Fruit fly (Drosophila melanogaster) whole organism, embryonic: ENCODE results near the gene CG15741.

Source experiments
- Antp ChIP-seq: fragments of 200-800 bp; sonication (Bioruptor generic); optimal IDR thresholded peaks from 3 replicates; lab custom pipeline; 2016; ENCODE audit warnings: missing biosample characterization, missing genetic modification characterization
- B-H1 ChIP-seq: fragments of 200-800 bp; sonication (Bioruptor generic); IDR thresholded peaks from 3 replicates; pipeline ENCODE4 v1.3.6; 2022; ENCODE audit warnings: missing biosample characterization, missing genetic modification characterization
- CG1024 ChIP-seq: fragments of 200-800 bp; sonication (Bioruptor generic); IDR thresholded peaks from 2 replicates; pipeline ENCODE4 v1.3.6; 2022; ENCODE audit warnings: missing biosample characterization, missing genetic modification characterization
- CG10654 ChIP-seq: fragments of 200-800 bp; sonication (Bioruptor generic); optimal IDR thresholded peaks from 2 replicates; lab custom pipeline; 2016; ENCODE audit warnings: missing biosample characterization, missing genetic modification characterization
- CG11398 ChIP-seq: fragments of 200-800 bp; sonication (Bioruptor generic); optimal IDR thresholded peaks from 2 replicates; lab custom pipeline; 2016; ENCODE audit warnings: missing biosample characterization, missing genetic modification characterization
- CG12071 ChIP-seq: fragments of 200-800 bp; sonication (Bioruptor generic); optimal IDR thresholded peaks from 3 replicates; lab custom pipeline; 2018; ENCODE audit warnings: missing biosample characterization, mild to moderate bottlenecking, missing genetic modification characterization
- CG12659 ChIP-seq: fragments of 200-800 bp; sonication (Bioruptor generic); optimal IDR thresholded peaks from 3 replicates; lab custom pipeline; 2017; ENCODE audit warnings: mild to moderate bottlenecking, missing biosample characterization, missing genetic modification reagents, missing genetic modification characterization
- CG14667 ChIP-seq: fragments of 200-800 bp; sonication (Bioruptor generic); IDR thresholded peaks from 2 replicates; pipeline ENCODE4 v1.3.6; 2022; ENCODE audit warnings: missing biosample characterization, missing genetic modification characterization
- CG14965 ChIP-seq: fragments of 200-800 bp; sonication (Bioruptor generic); optimal IDR thresholded peaks from 2 replicates; lab custom pipeline; 2016; ENCODE audit warnings: missing biosample characterization, missing genetic modification characterization, borderline replicate concordance
- CG17186 ChIP-seq: fragments of 200-800 bp; sonication (Bioruptor generic); optimal IDR thresholded peaks from 3 replicates; lab custom pipeline; 2017; ENCODE audit warnings: missing biosample characterization, missing genetic modification reagents, missing genetic modification characterization
- CG17912 ChIP-seq: fragments of 200-800 bp; sonication (Bioruptor generic); optimal IDR thresholded peaks from 2 replicates; lab custom pipeline; 2018; ENCODE audit warnings: missing biosample characterization, mild to moderate bottlenecking, missing genetic modification characterization
- CG31224 ChIP-seq: fragments of 200-800 bp; sonication (Bioruptor generic); IDR thresholded peaks from 2 replicates; pipeline ENCODE4 v1.3.6; 2022; ENCODE audit warnings: missing biosample characterization, missing genetic modification characterization
- CG4617 ChIP-seq: fragments of 200-800 bp; sonication (Bioruptor generic); optimal IDR thresholded peaks from 3 replicates; lab custom pipeline; 2016; ENCODE audit warnings: missing biosample characterization, missing genetic modification characterization, borderline replicate concordance
- CG8388 ChIP-seq: fragments of 200-800 bp; sonication (Bioruptor generic); optimal IDR thresholded peaks from 2 replicates; lab custom pipeline; 2019; ENCODE audit warnings: missing biosample characterization, mild to moderate bottlenecking, missing genetic modification characterization, moderate library complexity
- CG9817 ChIP-seq: fragments of 200-800 bp; sonication (Bioruptor generic); optimal IDR thresholded peaks from 2 replicates; lab custom pipeline; 2018; ENCODE audit warnings: missing biosample characterization, mild to moderate bottlenecking, missing genetic modification characterization, moderate library complexity
- Drgx ChIP-seq: fragments of 200-800 bp; sonication (Bioruptor generic); IDR thresholded peaks from 2 replicates; pipeline ENCODE4 v1.3.6; 2022; ENCODE audit warnings: missing biosample characterization, missing genetic modification characterization
- E2f1 ChIP-seq: fragments of 200-800 bp; sonication (Bioruptor generic); IDR thresholded peaks from 2 replicates; pipeline ENCODE4 v1.3.6; 2022; ENCODE audit warnings: missing biosample characterization, missing genetic modification characterization
- GATAe ChIP-seq: fragments of 200-800 bp; sonication (Bioruptor generic); conservative IDR thresholded peaks from 2 replicates; pipeline ENCODE4 v1.3.6; 2022; ENCODE audit warnings: missing biosample characterization, missing genetic modification characterization
- Hr3 ChIP-seq: fragments of 200-800 bp; sonication (Bioruptor generic); optimal IDR thresholded peaks from 3 replicates; lab custom pipeline; 2016; ENCODE audit warnings: missing biosample characterization, missing genetic modification characterization
- Lpt ChIP-seq: fragments of >200 bp; optimal IDR thresholded peaks from 2 replicates; lab custom pipeline; 2018; ENCODE audit warnings: missing biosample characterization, missing genetic modification characterization
- MTF-1 ChIP-seq: fragments of 200-800 bp; sonication (Bioruptor generic); optimal IDR thresholded peaks from 2 replicates; lab custom pipeline; 2018; ENCODE audit warnings: missing biosample characterization, mild to moderate bottlenecking, missing genetic modification characterization, borderline replicate concordance
- Meics ChIP-seq: fragments of 200-800 bp; sonication (Bioruptor generic); optimal IDR thresholded peaks from 2 replicates; lab custom pipeline; 2017; ENCODE audit warnings: missing biosample characterization, mild to moderate bottlenecking, missing genetic modification characterization
- Myb ChIP-seq: fragments of 200-800 bp; sonication (Bioruptor generic); optimal IDR thresholded peaks from 2 replicates; lab custom pipeline; 2016; ENCODE audit warnings: missing biosample characterization, missing genetic modification characterization
- NC2β ChIP-seq: fragments of 200-800 bp; sonication (Bioruptor generic); optimal IDR thresholded peaks from 2 replicates; lab custom pipeline; 2016; ENCODE audit warnings: missing biosample characterization, missing genetic modification characterization
- Neu2 ChIP-seq: fragments of 200-800 bp; sonication (Bioruptor generic); optimal IDR thresholded peaks from 3 replicates; lab custom pipeline; 2016; ENCODE audit warnings: missing biosample characterization, missing genetic modification characterization, borderline replicate concordance
- Pdp1 ChIP-seq, 2 experiments: fragments of 200-800 bp; sonication (Bioruptor generic); optimal IDR thresholded peaks; 3 replicates each; lab custom pipeline; 2016; ENCODE audit warnings: missing biosample characterization in 2 of 2, missing genetic modification characterization in 2 of 2, mild to moderate bottlenecking in 1 of 2, moderate library complexity in 1 of 2
- Scr ChIP-seq: fragments of 200-800 bp; sonication (Bioruptor generic); IDR thresholded peaks from 2 replicates; pipeline ENCODE4 v1.3.6; 2022; ENCODE audit warnings: missing biosample characterization, missing genetic modification characterization; ENCODE audit not compliant: partially characterized antibody
- ab ChIP-seq: fragments of 200-800 bp; sonication (Bioruptor generic); optimal IDR thresholded peaks from 2 replicates; lab custom pipeline; 2016; ENCODE audit warnings: missing biosample characterization, missing genetic modification characterization
- abd-A ChIP-seq: fragments of 200-800 bp; sonication (Bioruptor generic); optimal IDR thresholded peaks from 3 replicates; lab custom pipeline; 2019; ENCODE audit warnings: missing biosample characterization, mild to moderate bottlenecking, missing genetic modification characterization, moderate library complexity
- ap ChIP-seq: fragments of 200-800 bp; sonication (Bioruptor generic); IDR thresholded peaks from 2 replicates; pipeline ENCODE4 v1.3.6; 2022; ENCODE audit warnings: missing biosample characterization, missing genetic modification characterization
- cato ChIP-seq: fragments of 200-800 bp; sonication (Bioruptor generic); optimal IDR thresholded peaks from 2 replicates; lab custom pipeline; 2016; ENCODE audit warnings: missing biosample characterization, missing genetic modification characterization, borderline replicate concordance
- chinmo ChIP-seq: fragments of 200-800 bp; sonication (Bioruptor generic); IDR thresholded peaks from 4 replicates; pipeline ENCODE4 v1.3.6; 2022; ENCODE audit warnings: missing biosample characterization, missing genetic modification characterization; ENCODE audit not compliant: partially characterized antibody
- crc ChIP-seq: fragments of 200-800 bp; sonication (Bioruptor generic); optimal IDR thresholded peaks from 2 replicates; lab custom pipeline; 2016; ENCODE audit warnings: missing biosample characterization, missing genetic modification characterization
- gfzf ChIP-seq: fragments of 200-800 bp; sonication (Bioruptor generic); optimal IDR thresholded peaks from 2 replicates; lab custom pipeline; 2016; ENCODE audit warnings: missing biosample characterization, mild to moderate bottlenecking, missing genetic modification characterization, moderate library complexity
- gsb ChIP-seq: fragments of 200-800 bp; sonication (Bioruptor generic); IDR thresholded peaks from 2 replicates; pipeline ENCODE4 v1.3.6; 2022; ENCODE audit warnings: missing biosample characterization, missing genetic modification characterization
- hbn ChIP-seq: fragments of 200-800 bp; sonication (Bioruptor generic); IDR thresholded peaks from 2 replicates; pipeline ENCODE4 v1.3.6; 2022; ENCODE audit warnings: missing biosample characterization, missing genetic modification characterization; ENCODE audit not compliant: partially characterized antibody
- hkb ChIP-seq, 2 experiments: fragments of 200-800 bp in 1 of 2; fragments of >200 bp in 1 of 2; sonication (Bioruptor generic) in 1 of 2; IDR thresholded peaks in 1 of 2; optimal IDR thresholded peaks in 1 of 2; 2 replicates each; pipeline versions ENCODE4 v1.3.6 to Lab custom; 2017 to 2022; ENCODE audit warnings: missing biosample characterization in 1 of 2, missing genetic modification characterization in 1 of 2
- lola ChIP-seq, 3 experiments: fragments of >200 bp in 2 of 3; fragments of 200-800 bp in 1 of 3; sonication (Bioruptor generic) in 1 of 3; optimal IDR thresholded peaks; 2 replicates each; lab custom pipeline; 2017 to 2019; ENCODE audit warnings: missing biosample characterization in 3 of 3, missing genetic modification characterization in 3 of 3, mild to moderate bottlenecking in 1 of 3, moderate library complexity in 1 of 3
- mirr ChIP-seq: fragments of 200-800 bp; sonication (Bioruptor generic); optimal IDR thresholded peaks from 3 replicates; lab custom pipeline; 2018; ENCODE audit warnings: missing biosample characterization, mild to moderate bottlenecking, missing genetic modification characterization
- odd ChIP-seq: fragments of 200-800 bp; sonication (Bioruptor generic); optimal IDR thresholded peaks from 2 replicates; lab custom pipeline; 2017; ENCODE audit warnings: missing biosample characterization, mild to moderate bottlenecking, missing genetic modification characterization
- pan ChIP-seq, 4 experiments: fragments of >200 bp in 3 of 4; fragments of 200-800 bp in 1 of 4; sonication (Bioruptor generic) in 1 of 4; optimal IDR thresholded peaks in 3 of 4; IDR thresholded peaks in 1 of 4; 2 replicates each; pipeline versions ENCODE4 v1.3.6 to Lab custom; 2017 to 2022; ENCODE audit warnings: missing biosample characterization in 2 of 4, missing genetic modification characterization in 2 of 4, mixed read lengths in 1 of 4
- row ChIP-seq: fragments of 200-800 bp; sonication (Bioruptor generic); IDR thresholded peaks from 3 replicates; pipeline ENCODE4 v1.3.6; 2022; ENCODE audit warnings: missing biosample characterization, missing genetic modification characterization
- run ChIP-seq: fragments of 200-800 bp; sonication (Bioruptor generic); optimal IDR thresholded peaks from 3 replicates; lab custom pipeline; 2018; ENCODE audit warnings: missing biosample characterization, mild to moderate bottlenecking, missing genetic modification characterization
- sens ChIP-seq: fragments of 200-800 bp; sonication (Bioruptor generic); peaks from one replicate; lab custom pipeline; 2016; ENCODE audit warnings: missing biosample characterization, missing genetic modification characterization
- tgo ChIP-seq: fragments of 200-800 bp; sonication (Bioruptor generic); IDR thresholded peaks from 3 replicates; pipeline ENCODE4 v1.3.6; 2022; ENCODE audit warnings: missing biosample characterization, missing genetic modification characterization
- ttk ChIP-seq: fragments of 200-800 bp; sonication (Bioruptor generic); IDR thresholded peaks from 2 replicates; pipeline ENCODE4 v2.1.2; 2022; ENCODE audit warnings: missing biosample characterization, missing genetic modification characterization
- yki ChIP-seq: fragments of >200 bp; optimal IDR thresholded peaks from 3 replicates; lab custom pipeline; 2018
- zf30C ChIP-seq: fragments of 200-800 bp; sonication (Bioruptor generic); optimal IDR thresholded peaks from 3 replicates; lab custom pipeline; 2018; ENCODE audit warnings: missing biosample characterization, mild to moderate bottlenecking, missing genetic modification characterization

The CG15741 gene

dm6 chrX:11788187-11788870, 49.5 kb downstream of the CG15741 start (continued):
- TF ChIP-seq pan (optimal IDR thresholded peaks at IDR 0.05; lab: Kevin White, UChicago) (no peak), pan (GFP tag; optimal IDR thresholded peaks at IDR 0.05 in 1 of 2, IDR thresholded peaks at IDR 0.05 in 1 of 2) (peak in 1 of 2 experiments; percentile 77), hkb (optimal IDR thresholded peaks at IDR 0.05; lab: Kevin White, UChicago) (no peak), hkb (GFP tag; IDR thresholded peaks at IDR 0.05; lab: Robert Waterston, UW) (peak; percentile 85), ab (peak; percentile 6), CG17186 (no peak), Meics (GFP tag; lab: Kevin White, UChicago) (peak; percentile 76), chinmo (GFP tag; lab: Robert Waterston, UW) (no peak), Lpt (GFP tag; lab: Kevin White, UChicago) (no peak), CG12659 (peak; percentile 67), NC2β (GFP tag; lab: Kevin White, UChicago) (peak; percentile 33), CG14965 (GFP tag; lab: Kevin White, UChicago) (no peak), ttk (peak; percentile 46; the same call in 1 of the 2 replicates), MTF-1 (peak; percentile 29), CG1024 (GFP tag; lab: Robert Waterston, UW) (peak; percentile 41; the same call in 1 of the 2 replicates), tgo (GFP tag; lab: Robert Waterston, UW) (peak; percentile 79), gsb (GFP tag; lab: Robert Waterston, UW) (peak; percentile 65), gfzf (no peak), mirr (GFP tag; lab: Kevin White, UChicago) (no peak), run (tag; lab: Kevin White, UChicago) (peak; percentile 13), sens (GFP tag; lab: Kevin White, UChicago) (peak; percentile 91), Pdp1 (GFP tag; optimal IDR thresholded peaks at IDR 0.05; lab: Kevin White, UChicago) (peak; percentile 59 to 62), CG10654 (GFP tag; lab: Kevin White, UChicago) (peak; percentile 36), ap (GFP tag; lab: Robert Waterston, UW) (peak; percentile 75), crc (GFP tag; lab: Kevin White, UChicago) (no peak), CG9817 (tag; lab: Kevin White, UChicago) (peak; percentile 21), B-H1 (GFP tag; lab: Robert Waterston, UW) (peak; percentile 42; the same call in 1 of the 3 replicates), CG14667 (GFP tag; lab: Robert Waterston, UW) (peak; percentile 64), row (GFP tag; lab: Robert Waterston, UW) (peak; percentile 84), abd-A (tag; lab: Kevin White, UChicago) (no peak), CG11398 (GFP tag; lab: Kevin White, UChicago) (no peak), cato (GFP tag; lab: Kevin White, UChicago) (peak; percentile 8), Scr (GFP tag; lab: Robert Waterston, UW) (no peak), Myb (peak; percentile 26), CG8388 (peak; percentile 73), zf30C (GFP tag; lab: Kevin White, UChicago) (peak; percentile 42), CG17912 (GFP tag; lab: Kevin White, UChicago) (no peak), Drgx (peak; percentile 85), Hr3 (GFP tag; lab: Kevin White, UChicago) (peak; percentile 70), lola (GFP tag; optimal IDR thresholded peaks at IDR 0.05; lab: Kevin White, UChicago) (peak in 1 of 3 experiments; percentile 32), odd (GFP tag; lab: Kevin White, UChicago) (peak; percentile 54), CG31224 (GFP tag; lab: Robert Waterston, UW) (0 out of 2 replicates have a peak, but pooled peaks have one; percentile 14), hbn (no peak), GATAe (no peak), E2f1 (GFP tag; lab: Robert Waterston, UW) (peak; percentile 79), Antp (peak; percentile 68), yki (no peak), CG12071 (peak; percentile 71), Neu2 (GFP tag; lab: Kevin White, UChicago) (no peak), CG4617 (no peak)
